Fruit fly (Drosophila melanogaster) whole organism: ENCODE results near the gene CG11050.

ENCODE experiments used
- CG8478 ChIP-seq: fragments of >200 bp; optimal IDR thresholded peaks from 2 replicates; lab custom pipeline; 2018; ENCODE audit warnings: inconsistent platforms
- EcR ChIP-seq, 2 experiments: fragments of >200 bp; optimal IDR thresholded peaks; 2 replicates each; lab custom pipeline; 2017; ENCODE audit warnings: missing biosample characterization in 2 of 2, missing genetic modification characterization in 2 of 2, missing genetic modification reagents in 2 of 2
- psq ChIP-seq: fragments of >200 bp; optimal IDR thresholded peaks from 2 replicates; lab custom pipeline; 2017

- TF ChIP-seq EcR (GFP tag; optimal IDR thresholded peaks at IDR 0.05; lab: Kevin White, UChicago) (no peak), psq (lab: Kevin White, UChicago) (no peak), CG8478 (lab: Kevin White, UChicago) (no peak)
Measured at dm6 chr2L:6595027-6595426, 15.8 kb upstream of the CG11050 start.
